Worm (Caenorhabditis elegans) whole organism, L4 larva: ENCODE results near the gene C49G7.10.
"Not testable (repeated sequence)": the region's sequence is repeated elsewhere in the genome, so short reads cannot be mapped to it uniquely, and the experiment has no call there.

Source experiments
- F26F4.8 ChIP-seq: fragments of 200-800 bp; sonication (Bioruptor generic); conservative IDR thresholded peaks from 2 replicates; pipeline ENCODE4 v1.3.6; 2022; ENCODE audit warnings: missing genetic modification characterization, missing compliant biosample characterization
- F49E8.2 ChIP-seq: sonication (generic microtip); optimal IDR thresholded peaks from 2 replicates; lab custom pipeline; 2016; ENCODE audit warnings: missing compliant biosample characterization, mild to moderate bottlenecking, missing genetic modification characterization, borderline replicate concordance
- Y5F2A.4 ChIP-seq: fragments of 200-800 bp; sonication (Bioruptor generic); optimal IDR thresholded peaks from 2 replicates; lab custom pipeline; 2018; ENCODE audit warnings: mild to moderate bottlenecking, missing genetic modification characterization, missing compliant biosample characterization
- ZK337.2 ChIP-seq: fragments of 200-800 bp; sonication (Bioruptor generic); IDR thresholded peaks from 2 replicates; pipeline ENCODE4 v1.3.6; 2022; ENCODE audit warnings: missing genetic modification reagents, missing genetic modification characterization, missing compliant biosample characterization
- ZK546.5 ChIP-seq, 2 experiments: sonication (generic microtip); optimal IDR thresholded peaks; 2 replicates each; lab custom pipeline; 2017; ENCODE audit warnings: missing biosample characterization in 2 of 2, missing genetic modification characterization in 2 of 2
- arid-1 ChIP-seq: fragments of 200-800 bp; sonication (Bioruptor generic); conservative IDR thresholded peaks from 2 replicates; pipeline ENCODE4 v1.3.6; 2022; ENCODE audit warnings: missing genetic modification reagents, missing genetic modification characterization, missing compliant biosample characterization
- ceh-20 ChIP-seq: fragments of 200-800 bp; sonication (Bioruptor generic); IDR thresholded peaks from 2 replicates; pipeline ENCODE4 v1.3.6; 2022; ENCODE audit warnings: missing genetic modification reagents, missing genetic modification characterization, missing compliant biosample characterization
- ceh-28 ChIP-seq: fragments of 150-350 bp; optimal IDR thresholded peaks from 2 replicates; lab custom pipeline; 2014; ENCODE audit warnings: missing biosample characterization, missing genetic modification reagents, missing genetic modification characterization
- ceh-44 ChIP-seq: fragments of 200-800 bp; sonication (Bioruptor generic); IDR thresholded peaks from 2 replicates; pipeline ENCODE4 v1.3.6; 2022; ENCODE audit warnings: missing genetic modification reagents, missing genetic modification characterization, missing compliant biosample characterization
- ceh-82 ChIP-seq: sonication (generic microtip); optimal IDR thresholded peaks from 2 replicates; lab custom pipeline; 2017; ENCODE audit warnings: missing biosample characterization, missing genetic modification characterization
- ctbp-1 ChIP-seq: fragments of 200-800 bp; sonication (Bioruptor generic); IDR thresholded peaks from 2 replicates; pipeline ENCODE4 v1.3.6; 2022; ENCODE audit warnings: missing genetic modification reagents, missing genetic modification characterization, missing compliant biosample characterization
- daf-16 ChIP-seq, 3 experiments: sonication (generic microtip); optimal IDR thresholded peaks; 2 replicates each; lab custom pipeline; 2016 to 2017; ENCODE audit warnings: missing genetic modification characterization in 3 of 3, missing genetic modification reagents in 3 of 3, mild to moderate bottlenecking in 2 of 3, missing compliant biosample characterization in 2 of 3, missing biosample characterization in 1 of 3, moderate library complexity in 1 of 3
- dmd-6 ChIP-seq: fragments of 200-800 bp; sonication (Bioruptor generic); IDR thresholded peaks from 2 replicates; pipeline ENCODE4 v1.3.6; 2022; ENCODE audit warnings: missing genetic modification reagents, missing genetic modification characterization, missing compliant biosample characterization
- dmd-9 ChIP-seq: fragments of 200-800 bp; sonication (Bioruptor generic); IDR thresholded peaks from 2 replicates; pipeline ENCODE4 v1.3.6; 2022; ENCODE audit warnings: missing genetic modification reagents, missing genetic modification characterization, missing compliant biosample characterization
- gei-8 ChIP-seq: fragments of 200-800 bp; sonication (Bioruptor generic); optimal IDR thresholded peaks from 2 replicates; lab custom pipeline; 2018; ENCODE audit warnings: mild to moderate bottlenecking, missing genetic modification characterization, missing compliant biosample characterization
- hmg-1.1 ChIP-seq: fragments of 200-800 bp; sonication (Bioruptor generic); IDR thresholded peaks from 2 replicates; pipeline ENCODE4 v1.3.6; 2022; ENCODE audit warnings: missing genetic modification reagents, missing genetic modification characterization, missing compliant biosample characterization
- jun-1 ChIP-seq: fragments of 150-350 bp; optimal IDR thresholded peaks from 2 replicates; lab custom pipeline; 2014; ENCODE audit warnings: missing biosample characterization, missing genetic modification reagents, missing genetic modification characterization
- lin-13 ChIP-seq: fragments of 150-350 bp; optimal IDR thresholded peaks from 2 replicates; lab custom pipeline; 2014; ENCODE audit warnings: missing biosample characterization, missing genetic modification reagents, missing genetic modification characterization
- lin-29 ChIP-seq: fragments of 200-800 bp; sonication (Bioruptor generic); IDR thresholded peaks from 2 replicates; pipeline ENCODE4 v1.3.6; 2022; ENCODE audit warnings: missing genetic modification reagents, missing genetic modification characterization, missing compliant biosample characterization
- lin-38 ChIP-seq: fragments of 200-800 bp; sonication (Bioruptor generic); IDR thresholded peaks from 2 replicates; pipeline ENCODE4 v1.3.6; 2022; ENCODE audit warnings: missing genetic modification reagents, missing genetic modification characterization, missing compliant biosample characterization
- lsy-2 ChIP-seq, 2 experiments: fragments of 150-350 bp in 1 of 2; sonication (generic microtip) in 1 of 2; optimal IDR thresholded peaks; 2 replicates each; lab custom pipeline; 2014 to 2017; ENCODE audit warnings: missing biosample characterization in 2 of 2, missing genetic modification characterization in 2 of 2
- madf-9 ChIP-seq: fragments of 200-800 bp; sonication (Bioruptor generic); conservative IDR thresholded peaks from 2 replicates; pipeline ENCODE4 v1.3.6; 2022; ENCODE audit warnings: missing genetic modification reagents, missing genetic modification characterization, missing compliant biosample characterization
- mxl-2 ChIP-seq: fragments of 200-800 bp; sonication (Bioruptor generic); conservative IDR thresholded peaks from 2 replicates; pipeline ENCODE4 v1.3.6; 2022; ENCODE audit warnings: missing genetic modification reagents, missing genetic modification characterization, missing compliant biosample characterization
- nhr-237 ChIP-seq: sonication (generic microtip); optimal IDR thresholded peaks from 2 replicates; lab custom pipeline; 2017; ENCODE audit warnings: missing biosample characterization, missing genetic modification characterization
- nhr-42 ChIP-seq: fragments of 200-800 bp; sonication (Bioruptor generic); IDR thresholded peaks from 2 replicates; pipeline ENCODE4 v1.3.6; 2022; ENCODE audit warnings: missing genetic modification characterization, missing compliant biosample characterization
- nhr-77 ChIP-seq: fragments of 150-350 bp; optimal IDR thresholded peaks from 2 replicates; lab custom pipeline; 2014; ENCODE audit warnings: missing biosample characterization, missing genetic modification characterization
- pha-4 ChIP-seq, 2 experiments: fragments of 150-350 bp in 1 of 2; fragments of 200-800 bp in 1 of 2; sonication (Bioruptor generic) in 1 of 2; IDR thresholded peaks in 1 of 2; optimal IDR thresholded peaks in 1 of 2; 2 replicates each; pipeline versions ENCODE4 v1.3.6 to Lab custom; 2014 to 2022; ENCODE audit warnings: missing genetic modification characterization in 2 of 2, missing genetic modification reagents in 2 of 2, missing biosample characterization in 1 of 2, missing compliant biosample characterization in 1 of 2
- pqm-1 ChIP-seq: sonication (generic microtip); optimal IDR thresholded peaks from 2 replicates; lab custom pipeline; 2017; ENCODE audit warnings: missing biosample characterization, missing genetic modification characterization
- rbr-2 ChIP-seq: sonication (generic microtip); optimal IDR thresholded peaks from 2 replicates; lab custom pipeline; 2016; ENCODE audit warnings: missing genotype, missing genetic modification characterization, missing compliant biosample characterization
- skn-1 ChIP-seq: fragments of 150-350 bp; optimal IDR thresholded peaks from 2 replicates; lab custom pipeline; 2014; ENCODE audit warnings: missing biosample characterization, missing genetic modification characterization
- snpc-1.2 ChIP-seq: fragments of 200-800 bp; sonication (Bioruptor generic); IDR thresholded peaks from 2 replicates; pipeline ENCODE4 v1.3.6; 2022; ENCODE audit warnings: missing genetic modification reagents, missing genetic modification characterization, missing compliant biosample characterization
- vab-7 ChIP-seq: fragments of 200-800 bp; sonication (Bioruptor generic); IDR thresholded peaks from 2 replicates; pipeline ENCODE4 v1.3.6; 2022; ENCODE audit warnings: missing genetic modification reagents, missing genetic modification characterization, missing compliant biosample characterization

C49G7.10 gene

DNA sequence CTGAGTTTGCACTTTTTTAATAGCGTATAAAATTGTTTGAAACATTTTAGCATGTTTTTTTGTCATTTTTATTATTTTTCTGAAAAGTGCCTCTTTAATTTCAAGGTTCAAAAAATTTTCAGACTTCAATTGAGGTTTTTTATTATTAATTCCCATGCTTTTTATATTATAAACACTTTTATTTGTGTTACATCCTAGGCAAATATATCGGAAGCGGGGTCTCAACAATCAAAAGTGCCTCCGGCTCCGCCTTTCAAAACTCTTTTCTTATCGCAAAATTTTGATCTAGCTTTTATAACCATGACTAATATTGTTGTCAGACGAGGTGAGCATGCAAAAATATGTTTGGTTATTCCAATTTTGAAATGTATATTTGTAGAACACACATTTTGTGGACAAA lies 31.6 kb upstream of the C49G7.10 start, which contains the start of gene otpl-2:
otpl-2 (plus strand) TSS at position 301 of the 400 bp plus-strand sequence.
- TF ChIP-seq hmg-1.1 (GFP tag; lab: Robert Waterston, UW) (no peak), skn-1 (no peak), nhr-237 (tag; lab: Kevin White, UChicago) (no peak), Y5F2A.4 (GFP tag; lab: Kevin White, UChicago) (no peak), F26F4.8 (GFP tag; lab: Robert Waterston, UW) (no peak), ZK546.5 (tag; optimal IDR thresholded peaks at IDR 0.05; lab: Kevin White, UChicago) (no peak), ZK337.2 (GFP tag; lab: Robert Waterston, UW) (no peak), mxl-2 (GFP tag; lab: Robert Waterston, UW) (no peak), gei-8 (GFP tag; lab: Kevin White, UChicago) (no peak), ceh-82 (tag; lab: Kevin White, UChicago) (no peak), arid-1 (GFP tag; lab: Robert Waterston, UW) (no peak), lin-13 (GFP tag; lab: Kevin White, UChicago) (no peak), daf-16 (GFP tag; optimal IDR thresholded peaks at IDR 0.05; lab: Kevin White, UChicago) (no peak), daf-16 (tag; optimal IDR thresholded peaks at IDR 0.05; lab: Kevin White, UChicago) (no peak), jun-1 (tag; lab: Kevin White, UChicago) (no peak), F49E8.2 (tag; lab: Kevin White, UChicago) (no peak), nhr-77 (tag; lab: Kevin White, UChicago) (no peak), pqm-1 (no peak), ceh-28 (tag; lab: Kevin White, UChicago) (no peak)

ce11 chrV:4067876-4068275 lies 26.1 kb upstream of the C49G7.10 start:
- peak; percentile 83 for TF ChIP-seq lin-38 (GFP tag; lab: Robert Waterston, UW)

ce11 chrV:4066143-4066542 lies 24.3 kb upstream of the C49G7.10 start:
- TF ChIP-seq lin-38 (GFP tag; lab: Robert Waterston, UW) = peak; percentile 85

DNA sequence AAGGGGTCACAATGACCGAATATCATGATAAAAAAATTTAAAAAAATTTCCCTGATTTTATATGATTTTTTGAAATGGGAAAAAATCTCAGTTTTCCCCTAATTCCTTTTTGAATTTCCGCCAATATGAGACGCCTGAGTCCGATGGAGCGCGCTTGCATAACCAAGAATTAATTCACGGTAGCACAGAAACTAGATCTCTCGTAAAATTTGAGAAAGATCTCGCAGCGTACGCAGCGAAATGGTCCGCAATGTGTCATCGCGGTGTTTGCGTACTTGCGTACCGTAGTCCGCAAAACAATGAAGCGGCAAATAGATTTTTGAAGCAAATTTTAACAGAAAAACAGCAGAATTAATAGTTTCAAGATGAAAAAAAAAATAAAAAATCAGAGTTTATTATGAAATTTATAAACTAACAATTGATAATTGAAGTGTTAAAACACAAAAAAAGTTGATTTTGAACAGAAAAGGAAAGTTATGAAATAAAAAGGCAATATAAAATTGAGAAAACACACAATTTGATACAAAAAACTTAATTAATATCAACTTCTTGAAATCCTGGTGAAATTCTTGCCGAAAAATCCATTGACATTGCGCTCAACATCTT lies 21.8 kb upstream of the C49G7.10 start:
- TF ChIP-seq madf-9 (GFP tag; lab: Robert Waterston, UW) (peak; percentile 33; the same call in 1 of the 2 replicates), snpc-1.2 (GFP tag; lab: Robert Waterston, UW) (peak; percentile 38; the same call in 1 of the 2 replicates), nhr-42 (GFP tag; lab: Robert Waterston, UW) (peak; percentile 86), vab-7 (peak; percentile 63), ceh-44 (GFP tag; lab: Robert Waterston, UW) (peak; percentile 39; the same call in 1 of the 2 replicates), dmd-9 (GFP tag; lab: Robert Waterston, UW) (0 out of 2 replicates have a peak, but pooled peaks have one; percentile 39), pha-4 (GFP tag; IDR thresholded peaks at IDR 0.05; lab: Robert Waterston, UW) (peak; percentile 61; the same call in 1 of the 2 replicates), ceh-20 (GFP tag; lab: Robert Waterston, UW) (peak; percentile 81; the same call in 1 of the 2 replicates), lsy-2 (tag; optimal IDR thresholded peaks at IDR 0.05; lab: Kevin White, UChicago) (peak in 1 of 2 experiments; percentile 0), lin-38 (GFP tag; lab: Robert Waterston, UW) (peak; percentile 98), lin-29 (GFP tag; lab: Robert Waterston, UW) (peak; percentile 77; the same call in 1 of the 2 replicates), dmd-6 (GFP tag; lab: Robert Waterston, UW) (peak; percentile 70), ctbp-1 (peak; percentile 87; the same call in 1 of the 2 replicates), rbr-2 (tag; lab: Kevin White, UChicago) (peak; percentile 40)
- not testable (repeated sequence) for TF ChIP-seq pha-4 (tag; optimal IDR thresholded peaks at IDR 0.05; lab: Kevin White, UChicago)
